Fruit fly (Drosophila melanogaster) whole organism, embryonic: ENCODE measurements around the gene CG33695.

Experiments
- Asciz ChIP-seq: fragments of 200-800 bp; sonication (Bioruptor generic); optimal IDR thresholded peaks from 2 replicates; lab custom pipeline; 2017; ENCODE audit warnings: missing biosample characterization, mild to moderate bottlenecking, missing genetic modification characterization, missing genetic modification reagents
- CG10209 ChIP-seq: fragments of 200-800 bp; sonication (Bioruptor generic); optimal IDR thresholded peaks from 3 replicates; lab custom pipeline; 2017; ENCODE audit warnings: missing biosample characterization, mild to moderate bottlenecking, missing genetic modification characterization, missing genetic modification reagents
- CG10462 ChIP-seq: fragments of 200-800 bp; sonication (Bioruptor generic); optimal IDR thresholded peaks from 2 replicates; lab custom pipeline; 2016; ENCODE audit warnings: missing biosample characterization, missing genetic modification characterization
- CG10959 ChIP-seq: fragments of 200-800 bp; sonication (Bioruptor generic); IDR thresholded peaks from 2 replicates; pipeline ENCODE4 v1.3.6; 2022; ENCODE audit warnings: missing biosample characterization, missing genetic modification characterization
- CG1233 ChIP-seq: fragments of 200-800 bp; sonication (Bioruptor generic); optimal IDR thresholded peaks from 4 replicates; lab custom pipeline; 2018; ENCODE audit warnings: missing biosample characterization, mild to moderate bottlenecking, missing genetic modification characterization
- CG13775 ChIP-seq: fragments of 200-800 bp; sonication (Bioruptor generic); optimal IDR thresholded peaks from 3 replicates; lab custom pipeline; 2017; ENCODE audit warnings: missing biosample characterization, mild to moderate bottlenecking, missing genetic modification characterization
- CG15514 ChIP-seq: fragments of 200-800 bp; sonication (Bioruptor generic); optimal IDR thresholded peaks from 3 replicates; lab custom pipeline; 2017; ENCODE audit warnings: missing biosample characterization, missing genetic modification characterization, mild to moderate bottlenecking, moderate library complexity, missing genetic modification reagents
- CG3163 ChIP-seq: fragments of 200-800 bp; sonication (Bioruptor generic); optimal IDR thresholded peaks from 3 replicates; lab custom pipeline; 2016; ENCODE audit warnings: missing biosample characterization, missing genetic modification characterization
- CG32532 ChIP-seq: fragments of 200-800 bp; sonication (Bioruptor generic); IDR thresholded peaks from 2 replicates; pipeline ENCODE4 v1.3.6; 2022; ENCODE audit warnings: missing biosample characterization, missing genetic modification characterization
- CG3281 ChIP-seq: fragments of 200-800 bp; sonication (Bioruptor generic); optimal IDR thresholded peaks from 3 replicates; lab custom pipeline; 2017; ENCODE audit warnings: missing biosample characterization, mild to moderate bottlenecking, missing genetic modification characterization
- CG33557 ChIP-seq: fragments of 200-800 bp; sonication (Bioruptor generic); optimal IDR thresholded peaks from 2 replicates; lab custom pipeline; 2019; ENCODE audit warnings: missing biosample characterization, mild to moderate bottlenecking, missing genetic modification characterization, moderate library complexity
- CG3847 ChIP-seq: fragments of 200-800 bp; sonication (Bioruptor generic); IDR thresholded peaks from 2 replicates; pipeline ENCODE4 v1.3.6; 2022; ENCODE audit warnings: missing biosample characterization, missing genetic modification characterization
- CG6254 ChIP-seq: fragments of 200-800 bp; sonication (Bioruptor generic); optimal IDR thresholded peaks from 3 replicates; lab custom pipeline; 2017; ENCODE audit warnings: mild to moderate bottlenecking, missing biosample characterization, missing genetic modification reagents, missing genetic modification characterization
- CG6791 ChIP-seq: fragments of 200-800 bp; sonication (Bioruptor generic); IDR thresholded peaks from 3 replicates; pipeline ENCODE4 v1.3.6; 2022; ENCODE audit warnings: missing biosample characterization, missing genetic modification characterization; ENCODE audit not compliant: partially characterized antibody
- CG7745 ChIP-seq: fragments of 200-800 bp; sonication (Bioruptor generic); optimal IDR thresholded peaks from 2 replicates; lab custom pipeline; 2018; ENCODE audit warnings: missing biosample characterization, mild to moderate bottlenecking, missing genetic modification characterization, moderate library complexity
- CG8281 ChIP-seq: fragments of 200-800 bp; sonication (Bioruptor generic); optimal IDR thresholded peaks from 2 replicates; lab custom pipeline; 2018; ENCODE audit warnings: missing biosample characterization, mild to moderate bottlenecking, missing genetic modification characterization, moderate library complexity
- CG8359 ChIP-seq: fragments of 200-800 bp; sonication (Bioruptor generic); optimal IDR thresholded peaks from 2 replicates; lab custom pipeline; 2017; ENCODE audit warnings: missing biosample characterization, mild to moderate bottlenecking, missing genetic modification characterization, borderline replicate concordance
- Deaf1 ChIP-seq: fragments of 200-800 bp; optimal IDR thresholded peaks from 3 replicates; lab custom pipeline; 2019; ENCODE audit warnings: missing biosample characterization, mild to moderate bottlenecking, missing genetic modification characterization, moderate library complexity
- Drgx ChIP-seq: fragments of 200-800 bp; sonication (Bioruptor generic); IDR thresholded peaks from 2 replicates; pipeline ENCODE4 v1.3.6; 2022; ENCODE audit warnings: missing biosample characterization, missing genetic modification characterization
- Eip74EF ChIP-seq, 2 experiments: fragments of 200-800 bp in 1 of 2; fragments of >200 bp in 1 of 2; sonication (Bioruptor generic) in 1 of 2; optimal IDR thresholded peaks; 2 replicates each; lab custom pipeline; 2017 to 2019; ENCODE audit warnings: missing biosample characterization in 2 of 2, missing genetic modification characterization in 2 of 2, mild to moderate bottlenecking in 1 of 2, moderate library complexity in 1 of 2
- Hmx ChIP-seq: fragments of 200-800 bp; sonication (Bioruptor generic); optimal IDR thresholded peaks from 2 replicates; lab custom pipeline; 2016; ENCODE audit warnings: missing biosample characterization, missing genetic modification characterization
- Myb ChIP-seq: fragments of 200-800 bp; sonication (Bioruptor generic); optimal IDR thresholded peaks from 2 replicates; lab custom pipeline; 2016; ENCODE audit warnings: missing biosample characterization, missing genetic modification characterization
- Nf-YB ChIP-seq: fragments of 200-800 bp; sonication (Bioruptor generic); optimal IDR thresholded peaks from 3 replicates; lab custom pipeline; 2019; ENCODE audit warnings: missing biosample characterization, mild to moderate bottlenecking, missing genetic modification characterization, moderate library complexity
- Ravus ChIP-seq: fragments of 200-800 bp; sonication (Bioruptor generic); IDR thresholded peaks from 2 replicates; pipeline ENCODE4 v1.3.6; 2022; ENCODE audit warnings: missing biosample characterization, missing genetic modification characterization
- Rx ChIP-seq: fragments of 200-800 bp; sonication (Bioruptor generic); IDR thresholded peaks from 2 replicates; pipeline ENCODE4 v1.3.6; 2022; ENCODE audit warnings: missing biosample characterization, missing genetic modification characterization
- Spps ChIP-seq: fragments of 200-800 bp; sonication (Bioruptor generic); optimal IDR thresholded peaks from 2 replicates; lab custom pipeline; 2018; ENCODE audit warnings: missing biosample characterization, mild to moderate bottlenecking, missing genetic modification characterization
- amos ChIP-seq: fragments of 200-800 bp; sonication (Bioruptor generic); IDR thresholded peaks from 2 replicates; pipeline ENCODE4 v1.3.6; 2022; ENCODE audit warnings: missing biosample characterization, missing genetic modification characterization; ENCODE audit not compliant: partially characterized antibody
- bbx ChIP-seq: fragments of 200-800 bp; sonication (Bioruptor generic); IDR thresholded peaks from 2 replicates; pipeline ENCODE4 v1.3.6; 2022; ENCODE audit warnings: missing biosample characterization, missing genetic modification characterization; ENCODE audit not compliant: partially characterized antibody
- caup ChIP-seq: fragments of 200-800 bp; sonication (Bioruptor generic); optimal IDR thresholded peaks from 3 replicates; lab custom pipeline; 2017; ENCODE audit warnings: missing biosample characterization, mild to moderate bottlenecking, missing genetic modification characterization, moderate library complexity; ENCODE audit not compliant: severe bottlenecking
- crp ChIP-seq, 2 experiments: fragments of 200-800 bp; sonication (Bioruptor generic); optimal IDR thresholded peaks; 2 replicates in 1 of 2; 3 replicates in 1 of 2; lab custom pipeline; 2017; ENCODE audit warnings: missing biosample characterization in 2 of 2, missing genetic modification characterization in 2 of 2, mild to moderate bottlenecking in 1 of 2, moderate library complexity in 1 of 2
- disco-r ChIP-seq: fragments of 200-800 bp; sonication (Bioruptor generic); optimal IDR thresholded peaks from 2 replicates; lab custom pipeline; 2016; ENCODE audit warnings: missing biosample characterization, missing genetic modification characterization
- dm ChIP-seq: fragments of 200-800 bp; sonication (Bioruptor generic); optimal IDR thresholded peaks from 3 replicates; lab custom pipeline; 2016; ENCODE audit warnings: missing biosample characterization, missing genetic modification characterization
- dmrt99B ChIP-seq: fragments of 200-800 bp; sonication (Bioruptor generic); optimal IDR thresholded peaks from 2 replicates; lab custom pipeline; 2018; ENCODE audit warnings: missing biosample characterization, mild to moderate bottlenecking, missing genetic modification characterization, moderate library complexity
- fd3F ChIP-seq: fragments of 200-800 bp; sonication (Bioruptor generic); optimal IDR thresholded peaks from 2 replicates; lab custom pipeline; 2018; ENCODE audit warnings: missing biosample characterization, mild to moderate bottlenecking, missing genetic modification characterization, moderate library complexity
- gsb-n ChIP-seq: fragments of 200-800 bp; sonication (Bioruptor generic); optimal IDR thresholded peaks from 3 replicates; lab custom pipeline; 2018; ENCODE audit warnings: missing biosample characterization, mild to moderate bottlenecking, missing genetic modification characterization
- her ChIP-seq: fragments of 200-800 bp; sonication (Bioruptor generic); optimal IDR thresholded peaks from 2 replicates; lab custom pipeline; 2016; ENCODE audit warnings: missing biosample characterization, missing genetic modification characterization
- hkb ChIP-seq, 2 experiments: fragments of 200-800 bp in 1 of 2; fragments of >200 bp in 1 of 2; sonication (Bioruptor generic) in 1 of 2; IDR thresholded peaks in 1 of 2; optimal IDR thresholded peaks in 1 of 2; 2 replicates each; pipeline versions ENCODE4 v1.3.6 to Lab custom; 2017 to 2022; ENCODE audit warnings: missing biosample characterization in 1 of 2, missing genetic modification characterization in 1 of 2
- inv ChIP-seq: fragments of 200-800 bp; sonication (Bioruptor generic); IDR thresholded peaks from 2 replicates; pipeline ENCODE4 v1.3.6; 2022; ENCODE audit warnings: missing biosample characterization, missing genetic modification characterization; ENCODE audit not compliant: partially characterized antibody
- mirr ChIP-seq: fragments of 200-800 bp; sonication (Bioruptor generic); optimal IDR thresholded peaks from 3 replicates; lab custom pipeline; 2018; ENCODE audit warnings: missing biosample characterization, mild to moderate bottlenecking, missing genetic modification characterization
- pb ChIP-seq: fragments of 200-800 bp; sonication (Bioruptor generic); optimal IDR thresholded peaks from 3 replicates; lab custom pipeline; 2016; ENCODE audit warnings: missing biosample characterization, missing genetic modification characterization
- run ChIP-seq: fragments of 200-800 bp; sonication (Bioruptor generic); optimal IDR thresholded peaks from 3 replicates; lab custom pipeline; 2018; ENCODE audit warnings: missing biosample characterization, mild to moderate bottlenecking, missing genetic modification characterization
- sisA ChIP-seq: fragments of 200-800 bp; sonication (Bioruptor generic); IDR thresholded peaks from 2 replicates; pipeline ENCODE4 v1.3.6; 2022; ENCODE audit warnings: missing biosample characterization, missing genetic modification characterization
- slou ChIP-seq: fragments of 200-800 bp; sonication (Bioruptor generic); optimal IDR thresholded peaks from 3 replicates; lab custom pipeline; 2016; ENCODE audit warnings: missing biosample characterization, missing genetic modification characterization
- sna ChIP-seq: fragments of 200-800 bp; sonication (Bioruptor generic); IDR thresholded peaks from 2 replicates; pipeline ENCODE4 v1.3.6; 2022; ENCODE audit warnings: missing biosample characterization, missing genetic modification characterization; ENCODE audit not compliant: partially characterized antibody
- sr ChIP-seq: fragments of 200-800 bp; sonication (Bioruptor generic); IDR thresholded peaks from 3 replicates; pipeline ENCODE4 v1.3.6; 2022; ENCODE audit warnings: missing biosample characterization, missing genetic modification characterization
- tio ChIP-seq: fragments of 200-800 bp; sonication (Bioruptor generic); optimal IDR thresholded peaks from 2 replicates; lab custom pipeline; 2017; ENCODE audit warnings: missing biosample characterization, missing genetic modification characterization, inconsistent platforms
- vnd ChIP-seq: fragments of 200-800 bp; sonication (Bioruptor generic); IDR thresholded peaks from 3 replicates; pipeline ENCODE4 v1.3.6; 2022; ENCODE audit warnings: missing biosample characterization, missing genetic modification characterization; ENCODE audit not compliant: partially characterized antibody

Gene CG33695

DNA sequence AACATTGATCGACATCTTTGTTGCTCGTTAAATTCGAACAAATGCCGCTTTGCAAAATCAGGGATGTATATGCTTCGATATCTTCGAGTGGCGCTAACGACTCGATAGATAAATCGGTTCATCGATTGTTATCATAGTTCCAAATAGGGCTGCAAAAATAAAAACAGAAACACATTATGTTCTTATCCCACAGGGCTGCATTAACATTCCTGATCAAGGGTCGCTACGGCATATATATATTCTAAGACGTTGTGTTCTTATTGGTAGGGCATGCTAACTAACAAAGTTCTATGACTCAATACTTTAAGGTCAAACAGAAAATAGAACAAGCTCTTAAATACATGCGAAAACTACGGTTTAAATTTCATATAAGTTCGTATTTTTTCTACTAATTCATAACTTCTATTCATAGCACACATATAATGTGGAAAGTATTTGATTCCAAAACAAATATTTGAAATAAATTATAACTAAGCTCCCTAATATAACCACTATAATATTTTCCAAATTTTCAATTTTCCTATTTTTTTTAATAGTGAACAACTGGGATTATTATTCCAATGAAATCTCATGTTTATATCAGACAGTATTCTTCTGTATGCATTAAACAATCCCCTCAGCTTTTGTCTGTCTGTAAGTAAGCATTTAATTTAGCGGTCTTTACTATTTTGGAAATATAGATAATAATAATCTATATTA, 8.7 kb upstream of the CG33695 start, which contains the start of gene cmet (continued):
- TF ChIP-seq Drgx (GFP tag; lab: Robert Waterston, UW), result no peak
- no peak for TF ChIP-seq CG7745 (tag; lab: Kevin White, UChicago)
- TF ChIP-seq inv (GFP tag; lab: Robert Waterston, UW), result peak; percentile 83
- peak; percentile 91 for TF ChIP-seq amos
- TF ChIP-seq CG3163 (GFP tag; lab: Kevin White, UChicago), result peak; percentile 0
- TF ChIP-seq Hmx, result no peak
- TF ChIP-seq CG3847 (GFP tag; lab: Robert Waterston, UW), result peak; percentile 46
- TF ChIP-seq her (GFP tag; lab: Kevin White, UChicago), result peak; percentile 51
- TF ChIP-seq dmrt99B (tag; lab: Kevin White, UChicago), result no peak
- peak; percentile 42 for TF ChIP-seq CG10209 (GFP tag; lab: Kevin White, UChicago)
- TF ChIP-seq CG3281 (GFP tag; lab: Kevin White, UChicago), result no peak
- peak; percentile 18 for TF ChIP-seq disco-r (GFP tag; lab: Kevin White, UChicago)
- no peak for TF ChIP-seq fd3F (GFP tag; lab: Kevin White, UChicago)
- no peak for TF ChIP-seq mirr
- TF ChIP-seq Ravus (GFP tag; lab: Robert Waterston, UW), result no peak
- no peak for TF ChIP-seq crp (GFP tag; optimal IDR thresholded peaks at IDR 0.05; lab: Kevin White, UChicago)
- no peak for TF ChIP-seq caup (GFP tag; lab: Kevin White, UChicago)
- TF ChIP-seq pb, result peak; percentile 35
- peak; percentile 71 for TF ChIP-seq CG32532 (GFP tag; lab: Robert Waterston, UW)
- peak; percentile 97 for TF ChIP-seq CG15514 (GFP tag; lab: Kevin White, UChicago)
- no peak for TF ChIP-seq Nf-YB
- TF ChIP-seq hkb (optimal IDR thresholded peaks at IDR 0.05; lab: Kevin White, UChicago), result no peak
- no peak for TF ChIP-seq hkb (GFP tag; IDR thresholded peaks at IDR 0.05; lab: Robert Waterston, UW)
- no peak for TF ChIP-seq Asciz (GFP tag; lab: Kevin White, UChicago)
- no peak for TF ChIP-seq CG10959 (GFP tag; lab: Robert Waterston, UW)
- TF ChIP-seq Deaf1, result no peak
- peak; percentile 88 for TF ChIP-seq vnd (GFP tag; lab: Robert Waterston, UW)
- peak; percentile 45 for TF ChIP-seq CG13775 (GFP tag; lab: Kevin White, UChicago)
- peak; percentile 50 for TF ChIP-seq tio (GFP tag; lab: Kevin White, UChicago)
- TF ChIP-seq CG6254, result no peak
- TF ChIP-seq dm, result peak; percentile 61
- 0 out of 2 replicates have a peak, but pooled peaks have one; percentile 6 for TF ChIP-seq Rx (GFP tag; lab: Robert Waterston, UW)
- TF ChIP-seq sisA (GFP tag; lab: Robert Waterston, UW), result peak; percentile 31
- TF ChIP-seq CG1233 (GFP tag; lab: Kevin White, UChicago), result peak; percentile 27
- peak; percentile 4 for TF ChIP-seq CG10462 (GFP tag; lab: Kevin White, UChicago)
- no peak for TF ChIP-seq Eip74EF (GFP tag; optimal IDR thresholded peaks at IDR 0.05; lab: Kevin White, UChicago)
- TF ChIP-seq bbx (GFP tag; lab: Robert Waterston, UW), result peak; percentile 98
- TF ChIP-seq run (tag; lab: Kevin White, UChicago), result no peak
- peak; percentile 11 for TF ChIP-seq CG33557 (GFP tag; lab: Kevin White, UChicago)
- no peak for TF ChIP-seq Spps
- peak; percentile 98 for TF ChIP-seq CG6791 (GFP tag; lab: Robert Waterston, UW)
- no peak for TF ChIP-seq sr
- TF ChIP-seq CG8359 (GFP tag; lab: Kevin White, UChicago), result no peak
- TF ChIP-seq gsb-n, result peak; percentile 20
- TF ChIP-seq sna (GFP tag; lab: Robert Waterston, UW), result peak; percentile 86
- no peak for TF ChIP-seq CG8281 (tag; lab: Kevin White, UChicago)
- peak; percentile 74 for TF ChIP-seq Myb (GFP tag; lab: Kevin White, UChicago)
- TF ChIP-seq slou, result peak; percentile 31
